Worm (Caenorhabditis elegans): Measurements from ENCODE around the gene cyn-7.

Gene cyn-7

ce11 chrV:15184097-15185040 is 2.8 kb downstream of the cyn-7 start, which contains the start of gene Y75B12B.1 (continued):
- TF ChIP-seq Y95B8A.8 (GFP tag; IDR thresholded peaks at IDR 0.05), result no peak
- no peak for TF ChIP-seq madf-10 (tag; optimal IDR thresholded peaks at IDR 0.05)
- TF ChIP-seq ztf-3 (GFP tag; optimal IDR thresholded peaks at IDR 0.05), result no peak
- peak; percentile 67 for TF ChIP-seq F33H1.4 (GFP tag; IDR thresholded peaks at IDR 0.05)
- TF ChIP-seq egl-44 (GFP tag; IDR thresholded peaks at IDR 0.05), result no peak
- no peak for TF ChIP-seq hrde-1 (tag; optimal IDR thresholded peaks at IDR 0.05; ENCODE audit: borderline replicate concordance)
- TF ChIP-seq lag-1 (GFP tag; IDR thresholded peaks at IDR 0.05), result no peak
- TF ChIP-seq ztf-26 (tag; optimal IDR thresholded peaks at IDR 0.05), result no peak
- TF ChIP-seq F22D6.2 (tag; optimal IDR thresholded peaks at IDR 0.05), result no peak
- TF ChIP-seq ztf-6 (GFP tag; IDR thresholded peaks at IDR 0.05), result no peak
- TF ChIP-seq F49E8.2 (tag; optimal IDR thresholded peaks at IDR 0.05; ENCODE audit: insufficient read depth), result peak; percentile 71
- TF ChIP-seq die-1 (tag; optimal IDR thresholded peaks at IDR 0.05), result no peak
- no peak for TF ChIP-seq pha-4 (tag; optimal IDR thresholded peaks at IDR 0.05)
- peak; percentile 94 for TF ChIP-seq athp-1 (tag; optimal IDR thresholded peaks at IDR 0.05)
- peak; percentile 77 for TF ChIP-seq tlf-1 (GFP tag; optimal IDR thresholded peaks at IDR 0.05)
- no peak for TF ChIP-seq attf-6 (GFP tag; IDR thresholded peaks at IDR 0.05)
- no peak for TF ChIP-seq mes-4 (tag; optimal IDR thresholded peaks at IDR 0.05)
- TF ChIP-seq Y56A3A.18 (GFP tag; IDR thresholded peaks at IDR 0.05), result no peak
- peak; percentile 33 for TF ChIP-seq snpc-1.1 (tag; optimal IDR thresholded peaks at IDR 0.05; ENCODE audit: insufficient read depth)
- TF ChIP-seq nhr-120 (GFP tag; IDR thresholded peaks at IDR 0.05), result no peak
- no peak for TF ChIP-seq aptf-2 (GFP tag; conservative IDR thresholded peaks at IDR 0.05)
- TF ChIP-seq ama-1 (optimal IDR thresholded peaks at IDR 0.05), result no peak
- TF ChIP-seq ama-1 (GFP tag; optimal IDR thresholded peaks at IDR 0.05), result no peak
- TF ChIP-seq efl-1 (GFP tag; optimal IDR thresholded peaks at IDR 0.05), result peak; percentile 91
- no peak for TF ChIP-seq nfya-2 (GFP tag; IDR thresholded peaks at IDR 0.05)
- peak; percentile 74 for TF ChIP-seq ceh-91 (GFP tag; IDR thresholded peaks at IDR 0.05)
- TF ChIP-seq nhr-80 (tag; optimal IDR thresholded peaks at IDR 0.05), result no peak
- TF ChIP-seq gei-17 (GFP tag; optimal IDR thresholded peaks at IDR 0.05), result no peak
- no peak for TF ChIP-seq rpc-1 (optimal IDR thresholded peaks at IDR 0.05)
- TF ChIP-seq rpc-1 (tag; optimal IDR thresholded peaks at IDR 0.05), result peak; percentile 10
- TF ChIP-seq ccch-3 (GFP tag; optimal IDR thresholded peaks at IDR 0.05), result no peak
- TF ChIP-seq hmg-20 (GFP tag; IDR thresholded peaks at IDR 0.05), result no peak
- TF ChIP-seq C17E4.6 (GFP tag; IDR thresholded peaks at IDR 0.05), result no peak
- no peak for TF ChIP-seq ztf-18 (tag; optimal IDR thresholded peaks at IDR 0.05)
- no peak for TF ChIP-seq ztf-25 (GFP tag; IDR thresholded peaks at IDR 0.05)
- TF ChIP-seq nfyb-1 (GFP tag; IDR thresholded peaks at IDR 0.05), result no peak
- TF ChIP-seq egrh-3 (GFP tag; IDR thresholded peaks at IDR 0.05), result no peak
- TF ChIP-seq nhr-27 (tag; optimal IDR thresholded peaks at IDR 0.05), result no peak
- TF ChIP-seq B0019.2 (GFP tag; conservative IDR thresholded peaks at IDR 0.05), result no peak; the same call in 1 of the 2 replicates
- no peak for TF ChIP-seq F52B5.7 (tag; optimal IDR thresholded peaks at IDR 0.05)
- no peak for TF ChIP-seq dpff-1 (tag; optimal IDR thresholded peaks at IDR 0.05)
- TF ChIP-seq lsl-1 (GFP tag; optimal IDR thresholded peaks at IDR 0.05), result peak; percentile 96
- TF ChIP-seq him-1 (tag; optimal IDR thresholded peaks at IDR 0.05), result peak; percentile 85
- no peak for TF ChIP-seq sptf-2 (GFP tag; optimal IDR thresholded peaks at IDR 0.05)
- no peak for TF ChIP-seq T07F8.4 (tag; optimal IDR thresholded peaks at IDR 0.05)
- TF ChIP-seq hlh-26 (GFP tag; conservative IDR thresholded peaks at IDR 0.05), result no peak
- TF ChIP-seq repo-1 (tag; optimal IDR thresholded peaks at IDR 0.05), result peak; percentile 12
- TF ChIP-seq zim-3 (tag; optimal IDR thresholded peaks at IDR 0.05), result no peak

All from whole organism, young adult.